Worm (Caenorhabditis elegans): ENCODE measurements around the gene ZK112.4.
A peak's percentile ranks its signal among the peaks of the same experiment; 100 is the strongest.
"Not testable (repeated sequence)": the region's sequence is repeated elsewhere in the genome, so short reads cannot be mapped to it uniquely, and the experiment has no call there.

DNA sequence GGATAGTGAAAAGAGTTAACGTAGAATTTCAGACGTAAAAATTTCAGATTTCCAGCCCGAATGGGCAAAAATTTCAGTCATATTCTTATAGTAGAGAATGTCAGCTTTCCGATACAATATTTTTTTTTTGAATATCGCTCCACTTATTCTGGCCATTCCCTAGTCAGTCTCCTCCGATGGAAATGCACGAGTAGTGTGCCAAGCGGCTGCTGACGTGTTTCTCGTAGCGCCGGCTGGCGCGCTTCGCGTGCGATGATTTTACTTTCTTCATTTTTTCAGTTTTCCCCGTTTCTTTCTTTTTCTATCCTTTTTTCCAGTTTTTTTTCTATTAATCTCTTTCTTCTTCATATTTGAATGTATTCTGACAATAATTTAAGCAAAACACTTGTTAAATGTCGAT is 41.2 kb upstream of the ZK112.4 start:
- not testable (repeated sequence) for TF ChIP-seq elt-3 (tag; optimal IDR thresholded peaks at IDR 0.05); pha-4 (tag; optimal IDR thresholded peaks at IDR 0.05); nhr-12 (tag; optimal IDR thresholded peaks at IDR 0.05); cnd-1 (tag; optimal IDR thresholded peaks at IDR 0.05); unc-62 (GFP tag; optimal IDR thresholded peaks at IDR 0.05); ztf-11 (tag; optimal IDR thresholded peaks at IDR 0.05); M03D4.4 (tag; optimal IDR thresholded peaks at IDR 0.05); blmp-1 (tag; optimal IDR thresholded peaks at IDR 0.05); nhr-237 (tag; optimal IDR thresholded peaks at IDR 0.05); mep-1 (tag; optimal IDR thresholded peaks at IDR 0.05); elt-1 (tag; optimal IDR thresholded peaks at IDR 0.05; ENCODE audit: borderline replicate concordance, insufficient read depth)
- peak; percentile 59 for TF ChIP-seq lin-13 (tag; optimal IDR thresholded peaks at IDR 0.05)
- TF ChIP-seq sptf-1 (tag; optimal IDR thresholded peaks at IDR 0.05), result peak; percentile 10

All from whole organism, mixed stage, embryonic.